Worm (Caenorhabditis elegans) whole organism, dauer: ENCODE measurements around the gene nspa-8.

Experiments
- unc-62 ChIP-seq: sonication (generic microtip); optimal IDR thresholded peaks from 2 replicates; lab custom pipeline; 2017; ENCODE audit warnings: missing biosample characterization, missing genetic modification reagents, missing genetic modification characterization

The nspa-8 gene

ce11 chrV:14800402-14800801 is 26.4 kb downstream of the nspa-8 start:
- TF ChIP-seq unc-62 (GFP tag; lab: Kevin White, UChicago), result no peak

- TF ChIP-seq unc-62 (GFP tag; lab: Kevin White, UChicago), result no peak
Measured at ce11 chrV:14797886-14798285, 29.0 kb downstream of the nspa-8 start.

ce11 chrV:14793043-14793442 is 33.8 kb downstream of the nspa-8 start:
- TF ChIP-seq unc-62 (GFP tag; lab: Kevin White, UChicago), result no peak

- TF ChIP-seq unc-62 (GFP tag; lab: Kevin White, UChicago), result no peak
Measured at ce11 chrV:14792346-14792745, 34.5 kb downstream of the nspa-8 start.

- no peak for TF ChIP-seq unc-62 (GFP tag; lab: Kevin White, UChicago)
Measured at ce11 chrV:14791703-14792102, 35.1 kb downstream of the nspa-8 start.

- TF ChIP-seq unc-62 (GFP tag; lab: Kevin White, UChicago), result no peak
Measured at ce11 chrV:14790792-14791191, 36.1 kb downstream of the nspa-8 start.

- TF ChIP-seq unc-62 (GFP tag; lab: Kevin White, UChicago), result no peak
Measured at ce11 chrV:14788462-14788861, 38.4 kb downstream of the nspa-8 start.

ce11 chrV:14784787-14785186 is 42.1 kb downstream of the nspa-8 start:
- TF ChIP-seq unc-62 (GFP tag; lab: Kevin White, UChicago), result no peak

ce11 chrV:14784160-14784774 is 42.6 kb downstream of the nspa-8 start, which contains the start of gene Y50E8A.12:
Gene Y50E8A.12 (minus strand): TSS chrV:14784210.
- TF ChIP-seq unc-62 (GFP tag; lab: Kevin White, UChicago), result no peak

ce11 chrV:14781130-14781529 is 45.7 kb downstream of the nspa-8 start, which contains the start of gene Y50E8A.11:
Gene Y50E8A.11 (plus strand): TSS chrV:14781430.
- TF ChIP-seq unc-62 (GFP tag; lab: Kevin White, UChicago), result no peak

- no peak for TF ChIP-seq unc-62 (GFP tag; lab: Kevin White, UChicago)
Measured at ce11 chrV:14779644-14780043, 47.2 kb downstream of the nspa-8 start, which contains the start of the genes scrm-7 and Y50E8A.10. Gene scrm-7 (minus strand): TSS chrV:14779744. Gene Y50E8A.10 (plus strand): TSS chrV:14779996.
